Fruit fly (Drosophila melanogaster) whole organism, pupa: ENCODE data around the gene bab1.

Experiments
- CG10348 ChIP-seq: fragments of 200-800 bp; sonication (Bioruptor generic); IDR thresholded peaks from 2 replicates; pipeline ENCODE4 v1.3.6; 2022; ENCODE audit warnings: missing biosample characterization, missing genetic modification characterization
- CG12605 ChIP-seq: fragments of 200-800 bp; sonication (Bioruptor generic); IDR thresholded peaks from 2 replicates; pipeline ENCODE4 v1.3.6; 2022; ENCODE audit warnings: missing biosample characterization, missing genetic modification characterization
- CG13204 ChIP-seq: fragments of 200-800 bp; sonication (Bioruptor generic); optimal IDR thresholded peaks from 2 replicates; lab custom pipeline; 2018; ENCODE audit warnings: missing biosample characterization, mild to moderate bottlenecking, missing genetic modification characterization, moderate library complexity
- CG14655 ChIP-seq: fragments of 200-800 bp; sonication (Bioruptor generic); optimal IDR thresholded peaks from 3 replicates; lab custom pipeline; 2017; ENCODE audit warnings: mild to moderate bottlenecking, missing biosample characterization, missing genetic modification reagents, missing genetic modification characterization
- CG15710 ChIP-seq: fragments of 200-800 bp; sonication (Bioruptor generic); optimal IDR thresholded peaks from 2 replicates; lab custom pipeline; 2018; ENCODE audit warnings: missing biosample characterization, mild to moderate bottlenecking, missing genetic modification characterization, moderate library complexity
- CG17806 ChIP-seq: fragments of 200-800 bp; sonication (Bioruptor generic); optimal IDR thresholded peaks from 2 replicates; lab custom pipeline; 2018; ENCODE audit warnings: missing biosample characterization, mild to moderate bottlenecking, missing genetic modification characterization, moderate library complexity
- CG32121 ChIP-seq: fragments of 200-800 bp; sonication (Bioruptor generic); IDR thresholded peaks from 2 replicates; pipeline ENCODE4 v1.3.6; 2022; ENCODE audit warnings: missing biosample characterization, missing genetic modification characterization
- CG34367 ChIP-seq: fragments of 200-800 bp; sonication (Bioruptor generic); optimal IDR thresholded peaks from 2 replicates; lab custom pipeline; 2018; ENCODE audit warnings: missing biosample characterization, mild to moderate bottlenecking, missing genetic modification characterization
- CG4496 ChIP-seq: fragments of 200-800 bp; sonication (Bioruptor generic); IDR thresholded peaks from 3 replicates; pipeline ENCODE4 v1.3.6; 2022; ENCODE audit warnings: missing biosample characterization, missing genetic modification characterization
- CG8159 ChIP-seq: fragments of 200-800 bp; sonication (Bioruptor generic); optimal IDR thresholded peaks from 3 replicates; lab custom pipeline; 2018; ENCODE audit warnings: missing biosample characterization, mild to moderate bottlenecking, missing genetic modification characterization, moderate library complexity
- CG8301 ChIP-seq: fragments of 200-800 bp; sonication (Bioruptor generic); optimal IDR thresholded peaks from 2 replicates; lab custom pipeline; 2018; ENCODE audit warnings: missing biosample characterization, mild to moderate bottlenecking, missing genetic modification characterization
- CG9948 ChIP-seq: fragments of 200-800 bp; sonication (Bioruptor generic); optimal IDR thresholded peaks from 2 replicates; lab custom pipeline; 2018; ENCODE audit warnings: missing biosample characterization, mild to moderate bottlenecking, missing genetic modification characterization, moderate library complexity
- D1 ChIP-seq: fragments of 200-800 bp; sonication (Bioruptor generic); optimal IDR thresholded peaks from 2 replicates; lab custom pipeline; 2018; ENCODE audit warnings: missing biosample characterization, mild to moderate bottlenecking, missing genetic modification characterization, moderate library complexity
- EcR ChIP-seq: fragments of 200-800 bp; sonication (Bioruptor generic); optimal IDR thresholded peaks from 3 replicates; lab custom pipeline; 2019; ENCODE audit warnings: missing biosample characterization, missing genetic modification characterization, mild to moderate bottlenecking, moderate library complexity, missing genetic modification reagents
- Ets98B ChIP-seq: fragments of 200-800 bp; sonication (Bioruptor generic); IDR thresholded peaks from 2 replicates; pipeline ENCODE4 v1.3.6; 2022; ENCODE audit warnings: missing biosample characterization, missing genetic modification characterization
- Pif1A ChIP-seq: fragments of 200-800 bp; sonication (Bioruptor generic); optimal IDR thresholded peaks from 3 replicates; lab custom pipeline; 2016; ENCODE audit warnings: missing biosample characterization, missing genetic modification characterization
- Pif1B ChIP-seq: fragments of 200-800 bp; sonication (Bioruptor generic); optimal IDR thresholded peaks from 3 replicates; lab custom pipeline; 2016; ENCODE audit warnings: missing biosample characterization, missing genetic modification characterization
- Snoo ChIP-seq: fragments of 200-800 bp; sonication (Bioruptor generic); optimal IDR thresholded peaks from 3 replicates; lab custom pipeline; 2017; ENCODE audit warnings: missing biosample characterization, mild to moderate bottlenecking, missing genetic modification characterization, inconsistent platforms
- fd96Ca ChIP-seq: fragments of 200-800 bp; sonication (Bioruptor generic); IDR thresholded peaks from 3 replicates; pipeline ENCODE4 v1.3.6; 2022; ENCODE audit warnings: missing biosample characterization, missing genetic modification characterization
- gl ChIP-seq: fragments of 200-800 bp; sonication (Bioruptor generic); optimal IDR thresholded peaks from 2 replicates; lab custom pipeline; 2018; ENCODE audit warnings: missing biosample characterization, mild to moderate bottlenecking, missing genetic modification characterization
- rn ChIP-seq: fragments of 200-800 bp; sonication (Bioruptor generic); IDR thresholded peaks from 2 replicates; pipeline ENCODE4 v1.3.6; 2022; ENCODE audit warnings: missing biosample characterization, missing genetic modification characterization

The bab1 gene

dm6 chr3L:1090424-1090895 lies 10.4 kb downstream of the bab1 start:
- peak; percentile 18 for TF ChIP-seq CG8159 (tag; lab: Kevin White, UChicago)
- no peak for TF ChIP-seq rn (GFP tag; lab: Robert Waterston, UW)
- no peak for TF ChIP-seq CG32121
- peak; percentile 55 for TF ChIP-seq Snoo
- peak; percentile 5 for TF ChIP-seq Pif1A (GFP tag; lab: Kevin White, UChicago)
- TF ChIP-seq fd96Ca (GFP tag; lab: Robert Waterston, UW): no peak
- TF ChIP-seq CG4496 (GFP tag; lab: Robert Waterston, UW): no peak
- TF ChIP-seq CG34367: no peak
- TF ChIP-seq CG12605 (GFP tag; lab: Robert Waterston, UW): no peak
- TF ChIP-seq CG10348 (GFP tag; lab: Robert Waterston, UW): no peak
- no peak for TF ChIP-seq EcR (GFP tag; lab: Kevin White, UChicago)
- TF ChIP-seq Ets98B (GFP tag; lab: Robert Waterston, UW): no peak
- peak; percentile 29 for TF ChIP-seq CG14655 (GFP tag; lab: Kevin White, UChicago)
- no peak for TF ChIP-seq D1
- no peak for TF ChIP-seq Pif1B (GFP tag; lab: Kevin White, UChicago)
- no peak for TF ChIP-seq CG17806 (tag; lab: Kevin White, UChicago)
- TF ChIP-seq CG9948 (tag; lab: Kevin White, UChicago): peak; percentile 23
- TF ChIP-seq CG8301 (tag; lab: Kevin White, UChicago): no peak
- no peak for TF ChIP-seq gl
- no peak for TF ChIP-seq CG13204
- peak; percentile 28 for TF ChIP-seq CG15710

dm6 chr3L:1090002-1090401 lies 10.9 kb downstream of the bab1 start:
- peak; percentile 34; the same call in 1 of the 3 replicates for TF ChIP-seq CG4496 (GFP tag; lab: Robert Waterston, UW)
- TF ChIP-seq CG8159 (tag; lab: Kevin White, UChicago): no peak
- no peak for TF ChIP-seq CG12605 (GFP tag; lab: Robert Waterston, UW)
- TF ChIP-seq EcR (GFP tag; lab: Kevin White, UChicago): peak; percentile 57

- TF ChIP-seq CG8159 (tag; lab: Kevin White, UChicago): peak; percentile 88
- TF ChIP-seq CG10348 (GFP tag; lab: Robert Waterston, UW): no peak
- peak; percentile 64 for TF ChIP-seq CG32121
- no peak for TF ChIP-seq EcR (GFP tag; lab: Kevin White, UChicago)
- TF ChIP-seq CG17806 (tag; lab: Kevin White, UChicago): peak; percentile 91
- peak; percentile 73; the same call in 2 of the 3 replicates for TF ChIP-seq fd96Ca (GFP tag; lab: Robert Waterston, UW)
- peak; percentile 64 for TF ChIP-seq D1
- peak; percentile 84 for TF ChIP-seq CG8301 (tag; lab: Kevin White, UChicago)
- peak; percentile 87 for TF ChIP-seq CG34367
- TF ChIP-seq CG15710: peak; percentile 84
- TF ChIP-seq CG4496 (GFP tag; lab: Robert Waterston, UW): peak; percentile 90
- peak; percentile 72 for TF ChIP-seq Pif1B (GFP tag; lab: Kevin White, UChicago)
- TF ChIP-seq Snoo: peak; percentile 49
- TF ChIP-seq Ets98B (GFP tag; lab: Robert Waterston, UW): peak; percentile 66
- TF ChIP-seq CG9948 (tag; lab: Kevin White, UChicago): peak; percentile 89
- TF ChIP-seq CG14655 (GFP tag; lab: Kevin White, UChicago): peak; percentile 91
- TF ChIP-seq rn (GFP tag; lab: Robert Waterston, UW): peak; percentile 76
- peak; percentile 71 for TF ChIP-seq gl
- peak; percentile 80 for TF ChIP-seq Pif1A (GFP tag; lab: Kevin White, UChicago)
- peak; percentile 79 for TF ChIP-seq CG12605 (GFP tag; lab: Robert Waterston, UW)
- TF ChIP-seq CG13204: peak; percentile 19
Observed at dm6 chr3L:1089278-1089677, 11.6 kb downstream of the bab1 start.

- TF ChIP-seq CG8301 (tag; lab: Kevin White, UChicago) (no peak), CG13204 (no peak), Pif1A (GFP tag; lab: Kevin White, UChicago) (peak; percentile 17), CG10348 (GFP tag; lab: Robert Waterston, UW) (no peak), CG8159 (tag; lab: Kevin White, UChicago) (peak; percentile 66), CG15710 (peak; percentile 44), CG14655 (GFP tag; lab: Kevin White, UChicago) (peak; percentile 33), EcR (GFP tag; lab: Kevin White, UChicago) (no peak), CG32121 (peak; percentile 32; the same call in 1 of the 2 replicates), Ets98B (GFP tag; lab: Robert Waterston, UW) (peak; percentile 39; the same call in 1 of the 2 replicates), Snoo (peak; percentile 40), gl (no peak), CG17806 (tag; lab: Kevin White, UChicago) (peak; percentile 59), CG34367 (no peak), fd96Ca (GFP tag; lab: Robert Waterston, UW) (peak; percentile 51; the same call in 2 of the 3 replicates), rn (GFP tag; lab: Robert Waterston, UW) (no peak), Pif1B (GFP tag; lab: Kevin White, UChicago) (peak; percentile 47), CG4496 (GFP tag; lab: Robert Waterston, UW) (peak; percentile 28; the same call in 1 of the 3 replicates), D1 (no peak), CG12605 (GFP tag; lab: Robert Waterston, UW) (no peak), CG9948 (tag; lab: Kevin White, UChicago) (peak; percentile 31)
- TF ChIP-seq, all 21 proteins: peak for 12
Observed at dm6 chr3L:1088140-1088539, 12.7 kb downstream of the bab1 start.

dm6 chr3L:1087321-1087720 lies 13.6 kb downstream of the bab1 start:
- TF ChIP-seq CG9948 (tag; lab: Kevin White, UChicago) (peak; percentile 70), Pif1B (GFP tag; lab: Kevin White, UChicago) (peak; percentile 44), D1 (no peak), fd96Ca (GFP tag; lab: Robert Waterston, UW) (0 out of 3 replicates have a peak, but pooled peaks have one; percentile 45), Snoo (peak; percentile 47), CG32121 (no peak), CG34367 (peak; percentile 49), CG13204 (no peak), CG12605 (GFP tag; lab: Robert Waterston, UW) (no peak; the same call in 1 of the 2 replicates), CG14655 (GFP tag; lab: Kevin White, UChicago) (peak; percentile 66), CG8301 (tag; lab: Kevin White, UChicago) (peak; percentile 34), CG8159 (tag; lab: Kevin White, UChicago) (peak; percentile 63), Pif1A (GFP tag; lab: Kevin White, UChicago) (peak; percentile 48), CG4496 (GFP tag; lab: Robert Waterston, UW) (peak; percentile 54; the same call in 2 of the 3 replicates), CG10348 (GFP tag; lab: Robert Waterston, UW) (no peak), CG17806 (tag; lab: Kevin White, UChicago) (peak; percentile 63), gl (peak; percentile 3), Ets98B (GFP tag; lab: Robert Waterston, UW) (peak; percentile 49; the same call in 1 of the 2 replicates), rn (GFP tag; lab: Robert Waterston, UW) (no peak), CG15710 (peak; percentile 61), EcR (GFP tag; lab: Kevin White, UChicago) (no peak)
